Worm (Caenorhabditis elegans): ENCODE measurements around the gene K03B4.4.
"Not testable (repeated sequence)": the region's sequence is repeated elsewhere in the genome, so short reads cannot be mapped to it uniquely, and the experiment has no call there.

ce11 chrV:4632808-4633207 is 49.0 kb upstream of the K03B4.4 start:
- not testable (repeated sequence) for TF ChIP-seq flt-1 (GFP tag; IDR thresholded peaks at IDR 0.05); ztf-29 (GFP tag; IDR thresholded peaks at IDR 0.05); klf-2 (GFP tag; conservative IDR thresholded peaks at IDR 0.05); ref-1 (GFP tag; conservative IDR thresholded peaks at IDR 0.05); cog-1 (tag; optimal IDR thresholded peaks at IDR 0.05); T22C8.4 (GFP tag; IDR thresholded peaks at IDR 0.05)
